Fruit fly (Drosophila melanogaster) whole organism, prepupa: Measurements from ENCODE around the gene CG31960.

Source experiments
- Blimp-1 ChIP-seq: fragments of 200-800 bp; sonication (Bioruptor generic); optimal IDR thresholded peaks from 3 replicates; lab custom pipeline; 2017; ENCODE audit warnings: missing biosample characterization, missing genetic modification characterization, mild to moderate bottlenecking, moderate library complexity, missing genetic modification reagents
- CG6792 ChIP-seq: fragments of 200-800 bp; sonication (Bioruptor generic); optimal IDR thresholded peaks from 3 replicates; lab custom pipeline; 2016; ENCODE audit warnings: missing biosample characterization, missing genetic modification characterization
- CG8119 ChIP-seq: fragments of 200-800 bp; sonication (Bioruptor generic); IDR thresholded peaks from 3 replicates; pipeline ENCODE4 v1.3.6; 2022; ENCODE audit warnings: missing biosample characterization, missing genetic modification characterization
- Gug ChIP-seq: fragments of 200-800 bp; sonication (Bioruptor generic); IDR thresholded peaks from 2 replicates; pipeline ENCODE4 v1.3.6; 2022; ENCODE audit warnings: missing biosample characterization, missing genetic modification characterization
- Hr39 ChIP-seq: fragments of 200-800 bp; sonication (Bioruptor generic); optimal IDR thresholded peaks from 2 replicates; lab custom pipeline; 2016; ENCODE audit warnings: missing biosample characterization, missing genetic modification characterization
- OdsH ChIP-seq: fragments of 200-800 bp; sonication (Bioruptor generic); optimal IDR thresholded peaks from 3 replicates; lab custom pipeline; 2016; ENCODE audit warnings: missing biosample characterization, missing genetic modification characterization
- Sox102F ChIP-seq: fragments of 200-800 bp; sonication (Bioruptor generic); optimal IDR thresholded peaks from 2 replicates; lab custom pipeline; 2016; ENCODE audit warnings: missing biosample characterization, mild to moderate bottlenecking, missing genetic modification characterization
- fkh ChIP-seq: fragments of 200-800 bp; sonication (Bioruptor generic); optimal IDR thresholded peaks from 3 replicates; lab custom pipeline; 2017; ENCODE audit warnings: missing biosample characterization, mild to moderate bottlenecking, missing genetic modification characterization, moderate library complexity
- svp ChIP-seq: fragments of 200-800 bp; sonication (Bioruptor generic); peaks from one replicate; lab custom pipeline; 2016; ENCODE audit warnings: missing biosample characterization, missing genetic modification characterization

DNA sequence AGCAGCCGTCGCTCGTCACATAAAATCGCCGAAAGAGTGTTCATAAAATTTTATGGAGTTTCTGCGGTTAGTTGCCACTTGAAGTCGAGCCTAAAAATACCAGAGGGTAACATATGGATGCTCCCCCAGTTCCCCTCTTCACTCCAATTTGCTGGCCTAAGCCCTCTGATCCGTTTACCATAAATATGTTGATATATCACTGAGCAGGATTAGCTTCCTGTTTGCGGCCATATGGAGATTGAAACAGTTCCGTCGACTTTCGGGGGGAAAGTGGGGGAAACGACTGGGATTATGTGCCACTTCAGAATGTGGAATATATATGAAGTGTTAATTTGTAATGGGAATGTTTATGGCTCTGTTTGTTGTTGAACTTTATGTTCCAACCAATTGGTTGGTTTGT is 29.4 kb downstream of the CG31960 start:
- no peak for TF ChIP-seq CG6792
- no peak for TF ChIP-seq CG8119 (GFP tag; lab: Robert Waterston, UW)
- TF ChIP-seq Blimp-1 (GFP tag; lab: Kevin White, UChicago) = no peak
- no peak for TF ChIP-seq Sox102F (GFP tag; lab: Kevin White, UChicago)
- no peak for TF ChIP-seq svp (GFP tag; lab: Kevin White, UChicago)
- TF ChIP-seq Hr39 (GFP tag; lab: Kevin White, UChicago) = no peak
- no peak for TF ChIP-seq fkh (GFP tag; lab: Kevin White, UChicago)
- no peak for TF ChIP-seq OdsH (GFP tag; lab: Kevin White, UChicago)
- TF ChIP-seq Gug (GFP tag; lab: Robert Waterston, UW) = no peak
